Fruit fly (Drosophila melanogaster): ENCODE results near the gene Srx.

Gene Srx

dm6 chrX:17880269-17880889 is 23.6 kb downstream of the Srx start (continued):
- TF ChIP-seq CG7745 (tag; optimal IDR thresholded peaks at IDR 0.05) (no peak), CG4617 (GFP tag; optimal IDR thresholded peaks at IDR 0.05; ENCODE audit: borderline replicate concordance) (peak; percentile 76), Rfx (GFP tag; IDR thresholded peaks at IDR 0.05) (peak; percentile 98), HLH4C (GFP tag; IDR thresholded peaks at IDR 0.05; ENCODE audit: partially characterized antibody) (no peak), CG17361 (GFP tag; IDR thresholded peaks at IDR 0.05) (peak; percentile 95), fd102C (GFP tag; optimal IDR thresholded peaks at IDR 0.05) (no peak), nerfin-1 (tag; optimal IDR thresholded peaks at IDR 0.05) (peak; percentile 84), ash1 (GFP tag; optimal IDR thresholded peaks at IDR 0.05) (peak; percentile 62), bigmax (GFP tag; optimal IDR thresholded peaks at IDR 0.05) (peak; percentile 37), CG13287 (GFP tag; IDR thresholded peaks at IDR 0.05; ENCODE audit: partially characterized antibody) (no peak; the same call in 1 of the 2 replicates), HLHmδ (GFP tag; optimal IDR thresholded peaks at IDR 0.05) (peak; percentile 11), Bgb (GFP tag; IDR thresholded peaks at IDR 0.05; ENCODE audit: partially characterized antibody) (no peak), CG8281 (tag; optimal IDR thresholded peaks at IDR 0.05) (peak; percentile 85), CG13775 (GFP tag; optimal IDR thresholded peaks at IDR 0.05) (peak; percentile 88), kni (GFP tag; optimal IDR thresholded peaks at IDR 0.05) (peak; percentile 62), CG12071 (GFP tag; optimal IDR thresholded peaks at IDR 0.05) (peak; percentile 95), CG2678 (tag; optimal IDR thresholded peaks at IDR 0.05) (peak; percentile 96), Oaz (GFP tag; IDR thresholded peaks at IDR 0.05) (peak; percentile 86), HmgD (GFP tag; optimal IDR thresholded peaks at IDR 0.05) (peak; percentile 57), CG13894 (tag; optimal IDR thresholded peaks at IDR 0.05) (peak; percentile 93), twi (tag; optimal IDR thresholded peaks at IDR 0.05) (peak; percentile 90), CG2889 (GFP tag; IDR thresholded peaks at IDR 0.05) (peak; percentile 96), Abd-B (GFP tag; optimal IDR thresholded peaks at IDR 0.05) (peak; percentile 99), Jarid2 (GFP tag; optimal IDR thresholded peaks at IDR 0.05) (peak; percentile 56), dmrt99B (tag; optimal IDR thresholded peaks at IDR 0.05) (peak; percentile 96), aop (GFP tag; IDR thresholded peaks at IDR 0.05) (peak; percentile 84), H2.0 (GFP tag; IDR thresholded peaks at IDR 0.05) (peak; percentile 97), cad (GFP tag; optimal IDR thresholded peaks at IDR 0.05) (no peak), CG4730 (GFP tag; IDR thresholded peaks at IDR 0.05) (peak; percentile 94), cwo (GFP tag; optimal IDR thresholded peaks at IDR 0.05) (peak; percentile 90), D19A (tag; optimal IDR thresholded peaks at IDR 0.05) (peak; percentile 82), MBD-R2 (GFP tag; IDR thresholded peaks at IDR 0.05) (peak; percentile 85), ase (GFP tag; IDR thresholded peaks at IDR 0.05) (peak; percentile 95), jing (GFP tag; optimal IDR thresholded peaks at IDR 0.05) (peak; percentile 94), sc (optimal IDR thresholded peaks at IDR 0.05) (no peak), sc (GFP tag; optimal IDR thresholded peaks at IDR 0.05) (peak; percentile 88), unc-4 (GFP tag; IDR thresholded peaks at IDR 0.05; ENCODE audit: partially characterized antibody) (no peak), klu (GFP tag; IDR thresholded peaks at IDR 0.05) (peak; percentile 93), usp (GFP tag; optimal IDR thresholded peaks at IDR 0.05) (no peak), tap (tag; optimal IDR thresholded peaks at IDR 0.05) (peak; percentile 90), CG8359 (GFP tag; optimal IDR thresholded peaks at IDR 0.05; ENCODE audit: borderline replicate concordance) (peak; percentile 70), CG18476 (GFP tag; optimal IDR thresholded peaks at IDR 0.05) (peak; percentile 77), vnd (GFP tag; IDR thresholded peaks at IDR 0.05; ENCODE audit: partially characterized antibody) (no peak), GATAe (GFP tag; conservative IDR thresholded peaks at IDR 0.05) (peak; percentile 84), wek (GFP tag; optimal IDR thresholded peaks at IDR 0.05) (peak; percentile 90), MTF-1 (GFP tag; optimal IDR thresholded peaks at IDR 0.05; ENCODE audit: borderline replicate concordance) (peak; percentile 75), Camta (GFP tag; optimal IDR thresholded peaks at IDR 0.05) (peak; percentile 92), zfh2 (GFP tag; optimal IDR thresholded peaks at IDR 0.05) (peak; percentile 98), grau (tag; optimal IDR thresholded peaks at IDR 0.05) (peak; percentile 99)
